Worm (Caenorhabditis elegans) whole organism, L2 larva: ENCODE results near the gene C16D2.1.

Experiments
- C34F6.9 ChIP-seq: fragments of 150-350 bp; optimal IDR thresholded peaks from 2 replicates; lab custom pipeline; 2014; ENCODE audit warnings: missing biosample characterization, missing genetic modification characterization
- F13H6.1 ChIP-seq: sonication (generic microtip); optimal IDR thresholded peaks from 2 replicates; lab custom pipeline; 2016; ENCODE audit warnings: missing genetic modification characterization, missing compliant biosample characterization
- R02D3.7 ChIP-seq: fragments of 150-350 bp; optimal IDR thresholded peaks from 2 replicates; lab custom pipeline; 2014; ENCODE audit warnings: missing biosample characterization, missing genetic modification characterization
- Y55F3AM.14 ChIP-seq: fragments of 200-800 bp; sonication (Bioruptor generic); optimal IDR thresholded peaks from 2 replicates; lab custom pipeline; 2018; ENCODE audit warnings: mild to moderate bottlenecking, missing genetic modification characterization, missing compliant biosample characterization
- ZK546.5 ChIP-seq: sonication (generic microtip); optimal IDR thresholded peaks from 2 replicates; lab custom pipeline; 2017; ENCODE audit warnings: missing biosample characterization, missing genetic modification characterization
- alr-1 ChIP-seq: fragments of 150-350 bp; optimal IDR thresholded peaks from 2 replicates; lab custom pipeline; 2014; ENCODE audit warnings: missing biosample characterization, missing genetic modification characterization
- aly-2 ChIP-seq: fragments of 150-350 bp; optimal IDR thresholded peaks from 2 replicates; lab custom pipeline; 2014; ENCODE audit warnings: missing biosample characterization, missing genetic modification characterization
- ama-1 ChIP-seq: fragments of 150-350 bp; optimal IDR thresholded peaks from 2 replicates; lab custom pipeline; 2018; ENCODE audit warnings: inconsistent platforms
- blmp-1 ChIP-seq: sonication (generic microtip); optimal IDR thresholded peaks from 2 replicates; lab custom pipeline; 2017; ENCODE audit warnings: missing genetic modification characterization, mild to moderate bottlenecking, missing compliant biosample characterization, antibody characterized with exemption, moderate library complexity; ENCODE audit not compliant: insufficient read depth
- ceh-16 ChIP-seq: fragments of 150-350 bp; optimal IDR thresholded peaks from 2 replicates; lab custom pipeline; 2014; ENCODE audit warnings: missing biosample characterization, missing genetic modification characterization
- ceh-82 ChIP-seq: fragments of 150-350 bp; optimal IDR thresholded peaks from 2 replicates; lab custom pipeline; 2014; ENCODE audit warnings: missing biosample characterization, missing genetic modification characterization
- crh-2 ChIP-seq: sonication (generic microtip); optimal IDR thresholded peaks from 2 replicates; lab custom pipeline; 2017; ENCODE audit warnings: missing biosample characterization, missing genetic modification characterization
- dmd-4 ChIP-seq: sonication (generic microtip); optimal IDR thresholded peaks from 2 replicates; lab custom pipeline; 2017; ENCODE audit warnings: missing biosample characterization, missing genetic modification characterization
- egl-27 ChIP-seq: sonication (generic microtip); optimal IDR thresholded peaks from 3 replicates; lab custom pipeline; 2017; ENCODE audit warnings: missing biosample characterization, missing genetic modification reagents, missing genetic modification characterization
- elt-1 ChIP-seq: fragments of 150-350 bp; optimal IDR thresholded peaks from 2 replicates; lab custom pipeline; 2014; ENCODE audit warnings: missing biosample characterization, missing genetic modification characterization
- elt-3 ChIP-seq: sonication (generic microtip); optimal IDR thresholded peaks from 2 replicates; lab custom pipeline; 2017; ENCODE audit warnings: missing biosample characterization, missing genetic modification characterization
- fos-1 ChIP-seq: fragments of 150-350 bp; optimal IDR thresholded peaks from 2 replicates; lab custom pipeline; 2014; ENCODE audit warnings: missing biosample characterization, missing genetic modification characterization
- gmeb-1 ChIP-seq: fragments of 150-350 bp; optimal IDR thresholded peaks from 2 replicates; lab custom pipeline; 2014; ENCODE audit warnings: missing biosample characterization, missing genetic modification characterization
- lin-11 ChIP-seq: fragments of 150-350 bp; sonication (generic microtip); optimal IDR thresholded peaks from 2 replicates; lab custom pipeline; 2014; ENCODE audit warnings: missing biosample characterization, missing genetic modification characterization, inconsistent platforms, mixed read lengths
- lin-13 ChIP-seq: fragments of 150-350 bp; optimal IDR thresholded peaks from 2 replicates; lab custom pipeline; 2014; ENCODE audit warnings: missing biosample characterization, missing genetic modification reagents, missing genetic modification characterization
- lin-39 ChIP-seq: fragments of 150-350 bp; optimal IDR thresholded peaks from 2 replicates; lab custom pipeline; 2014; ENCODE audit warnings: missing biosample characterization, missing genetic modification reagents, missing genetic modification characterization
- lsy-2 ChIP-seq, 2 experiments: fragments of 150-350 bp in 1 of 2; sonication (generic microtip) in 1 of 2; optimal IDR thresholded peaks; 2 replicates each; lab custom pipeline; 2014 to 2017; ENCODE audit warnings: missing biosample characterization in 2 of 2, missing genetic modification characterization in 2 of 2
- mab-5 ChIP-seq: fragments of 150-350 bp; optimal IDR thresholded peaks from 2 replicates; lab custom pipeline; 2014; ENCODE audit warnings: missing biosample characterization, missing genetic modification characterization
- mbf-1 ChIP-seq: sonication (generic microtip); optimal IDR thresholded peaks from 2 replicates; lab custom pipeline; 2017; ENCODE audit warnings: missing biosample characterization, missing genetic modification characterization
- mdl-1 ChIP-seq, 2 experiments: fragments of 150-350 bp in 1 of 2; sonication (generic microtip) in 1 of 2; optimal IDR thresholded peaks; 2 replicates each; lab custom pipeline; 2017; ENCODE audit warnings: missing biosample characterization in 2 of 2, missing genetic modification characterization in 2 of 2
- nhr-10 ChIP-seq: sonication (generic microtip); optimal IDR thresholded peaks from 2 replicates; lab custom pipeline; 2017; ENCODE audit warnings: missing biosample characterization, missing genetic modification characterization
- nhr-11 ChIP-seq: fragments of 150-350 bp; optimal IDR thresholded peaks from 2 replicates; lab custom pipeline; 2014; ENCODE audit warnings: missing biosample characterization, missing genetic modification characterization
- nhr-12 ChIP-seq: fragments of 150-350 bp; optimal IDR thresholded peaks from 2 replicates; lab custom pipeline; 2014; ENCODE audit warnings: missing biosample characterization, missing genetic modification characterization
- nhr-129 ChIP-seq: fragments of 150-350 bp; optimal IDR thresholded peaks from 2 replicates; lab custom pipeline; 2014; ENCODE audit warnings: missing biosample characterization, missing genetic modification characterization
- nhr-21 ChIP-seq: fragments of 150-350 bp; optimal IDR thresholded peaks from 2 replicates; lab custom pipeline; 2014; ENCODE audit warnings: missing biosample characterization, missing genetic modification characterization
- nhr-23 ChIP-seq: fragments of 150-350 bp; optimal IDR thresholded peaks from 2 replicates; lab custom pipeline; 2014; ENCODE audit warnings: missing biosample characterization, missing genetic modification reagents, missing genetic modification characterization
- nhr-237 ChIP-seq: fragments of 150-350 bp; optimal IDR thresholded peaks from 2 replicates; lab custom pipeline; 2014; ENCODE audit warnings: missing biosample characterization, missing genetic modification characterization
- nhr-25 ChIP-seq: fragments of 150-350 bp; sonication (generic microtip); optimal IDR thresholded peaks from 3 replicates; lab custom pipeline; 2014; ENCODE audit warnings: missing biosample characterization, missing genetic modification characterization
- nhr-6 ChIP-seq: fragments of 150-350 bp; optimal IDR thresholded peaks from 2 replicates; lab custom pipeline; 2014; ENCODE audit warnings: missing biosample characterization, missing genetic modification characterization
- nhr-77 ChIP-seq: fragments of 150-350 bp; optimal IDR thresholded peaks from 2 replicates; lab custom pipeline; 2014; ENCODE audit warnings: missing biosample characterization, missing genetic modification characterization
- peb-1 ChIP-seq: fragments of 150-350 bp; optimal IDR thresholded peaks from 2 replicates; lab custom pipeline; 2014; ENCODE audit warnings: missing biosample characterization, missing genetic modification characterization
- sem-4 ChIP-seq: fragments of 150-350 bp; optimal IDR thresholded peaks from 2 replicates; lab custom pipeline; 2014; ENCODE audit warnings: missing biosample characterization, missing genetic modification reagents, missing genetic modification characterization
- skn-1 ChIP-seq: sonication (generic microtip); optimal IDR thresholded peaks from 2 replicates; lab custom pipeline; 2017; ENCODE audit warnings: missing biosample characterization, missing genetic modification characterization
- sma-3 ChIP-seq: sonication (generic microtip); optimal IDR thresholded peaks from 2 replicates; lab custom pipeline; 2016; ENCODE audit warnings: missing genetic modification reagents, missing genetic modification characterization, missing compliant biosample characterization
- sma-9 ChIP-seq, 2 experiments: fragments of 150-350 bp in 1 of 2; sonication (generic microtip) in 1 of 2; optimal IDR thresholded peaks; 2 replicates each; lab custom pipeline; 2014 to 2016; ENCODE audit warnings: missing genetic modification characterization in 2 of 2, mild to moderate bottlenecking in 1 of 2, missing biosample characterization in 1 of 2, missing compliant biosample characterization in 1 of 2, missing genetic modification reagents in 1 of 2, moderate library complexity in 1 of 2
- snpc-4 ChIP-seq: fragments of 150-350 bp; optimal IDR thresholded peaks from 2 replicates; lab custom pipeline; 2014; ENCODE audit warnings: missing biosample characterization, missing genetic modification characterization
- unc-39 ChIP-seq: fragments of 150-350 bp; optimal IDR thresholded peaks from 2 replicates; lab custom pipeline; 2014; ENCODE audit warnings: missing biosample characterization, missing genetic modification characterization
- unc-55 ChIP-seq: fragments of 150-350 bp; sonication (generic microtip); optimal IDR thresholded peaks from 3 replicates; lab custom pipeline; 2014; ENCODE audit warnings: missing biosample characterization, missing genetic modification reagents, missing genetic modification characterization
- unc-62 ChIP-seq: fragments of 150-350 bp; optimal IDR thresholded peaks from 2 replicates; lab custom pipeline; 2014; ENCODE audit warnings: missing biosample characterization, missing genetic modification reagents, missing genetic modification characterization
- zag-1 ChIP-seq: fragments of 150-350 bp; optimal IDR thresholded peaks from 2 replicates; lab custom pipeline; 2014; ENCODE audit warnings: missing biosample characterization, missing genetic modification characterization
- ztf-1 ChIP-seq: fragments of 200-800 bp; sonication (Bioruptor generic); conservative IDR thresholded peaks from 2 replicates; pipeline ENCODE4 v1.3.6; 2022; ENCODE audit warnings: missing genetic modification characterization, missing compliant biosample characterization
- ztf-11 ChIP-seq: sonication (generic microtip); optimal IDR thresholded peaks from 2 replicates; lab custom pipeline; 2017; ENCODE audit warnings: missing biosample characterization, missing genetic modification characterization
- ztf-4 ChIP-seq: fragments of 150-350 bp; optimal IDR thresholded peaks from 2 replicates; lab custom pipeline; 2014; ENCODE audit warnings: missing biosample characterization, missing genetic modification characterization

The C16D2.1 gene

ce11 chrII:9128132-9128531 lies 3.3 kb upstream of the C16D2.1 start:
- no peak for TF ChIP-seq nhr-11
- TF ChIP-seq ztf-1 (GFP tag; lab: Robert Waterston, UW): no peak
- TF ChIP-seq blmp-1 (tag; lab: Kevin White, UChicago): no peak
- TF ChIP-seq fos-1 (tag; lab: Kevin White, UChicago): peak; percentile 93
- TF ChIP-seq unc-55: no peak
- TF ChIP-seq skn-1 (tag; lab: Kevin White, UChicago): no peak
- TF ChIP-seq alr-1: no peak
- TF ChIP-seq elt-3 (tag; lab: Kevin White, UChicago): no peak
- TF ChIP-seq R02D3.7 (tag; lab: Kevin White, UChicago): no peak
- no peak for TF ChIP-seq lin-39 (tag; lab: Kevin White, UChicago)
- TF ChIP-seq egl-27 (tag; lab: Kevin White, UChicago): peak; percentile 63
- TF ChIP-seq aly-2: no peak
- TF ChIP-seq snpc-4 (tag; lab: Kevin White, UChicago): no peak
- TF ChIP-seq sma-3 (GFP tag; lab: Kevin White, UChicago): peak; percentile 49
- no peak for TF ChIP-seq ZK546.5 (tag; lab: Kevin White, UChicago)
- no peak for TF ChIP-seq mab-5
- TF ChIP-seq nhr-23 (tag; lab: Kevin White, UChicago): no peak
- TF ChIP-seq mbf-1 (tag; lab: Kevin White, UChicago): no peak
- TF ChIP-seq nhr-25 (tag; lab: Kevin White, UChicago): peak; percentile 62
- TF ChIP-seq ceh-16 (tag; lab: Kevin White, UChicago): no peak
- peak; percentile 61 for TF ChIP-seq ama-1 (lab: Kevin White, UChicago)
- no peak for TF ChIP-seq nhr-237
- TF ChIP-seq nhr-6 (tag; lab: Kevin White, UChicago): no peak
- TF ChIP-seq ztf-11: no peak
- TF ChIP-seq lin-13 (GFP tag; lab: Kevin White, UChicago): no peak
- TF ChIP-seq ceh-82: no peak
- TF ChIP-seq sma-9 (GFP tag; optimal IDR thresholded peaks at IDR 0.05; lab: Kevin White, UChicago): peak; percentile 42
- TF ChIP-seq sma-9 (tag; optimal IDR thresholded peaks at IDR 0.05; lab: Kevin White, UChicago): no peak
- TF ChIP-seq lin-11 (tag; lab: Kevin White, UChicago): no peak
- peak; percentile 83 for TF ChIP-seq nhr-21 (tag; lab: Kevin White, UChicago)
- TF ChIP-seq mdl-1 (tag; optimal IDR thresholded peaks at IDR 0.05; lab: Kevin White, UChicago): no peak
- TF ChIP-seq nhr-10 (tag; lab: Kevin White, UChicago): no peak
- TF ChIP-seq nhr-12 (tag; lab: Kevin White, UChicago): no peak
- no peak for TF ChIP-seq sem-4 (tag; lab: Kevin White, UChicago)
- no peak for TF ChIP-seq dmd-4 (tag; lab: Kevin White, UChicago)
- no peak for TF ChIP-seq nhr-77
- TF ChIP-seq unc-62 (GFP tag; lab: Kevin White, UChicago): no peak
- no peak for TF ChIP-seq zag-1 (tag; lab: Kevin White, UChicago)
- TF ChIP-seq nhr-129 (tag; lab: Kevin White, UChicago): peak; percentile 40
- TF ChIP-seq C34F6.9 (tag; lab: Kevin White, UChicago): peak; percentile 72
- peak in 1 of 2 experiments; percentile 47 for TF ChIP-seq lsy-2 (tag; optimal IDR thresholded peaks at IDR 0.05; lab: Kevin White, UChicago)
- peak; percentile 49 for TF ChIP-seq gmeb-1
- no peak for TF ChIP-seq elt-1 (tag; lab: Kevin White, UChicago)
- TF ChIP-seq Y55F3AM.14 (GFP tag; lab: Kevin White, UChicago): no peak
- TF ChIP-seq peb-1 (tag; lab: Kevin White, UChicago): no peak
- no peak for TF ChIP-seq ztf-4
- TF ChIP-seq unc-39 (tag; lab: Kevin White, UChicago): no peak
- peak; percentile 69 for TF ChIP-seq crh-2 (tag; lab: Kevin White, UChicago)
- TF ChIP-seq F13H6.1 (tag; lab: Kevin White, UChicago): no peak
